Worm (Caenorhabditis elegans) whole organism, L4 larva: ENCODE data around the gene afmd-1.

ENCODE experiments used
- Y48G9A.11 ChIP-seq: fragments of 200-800 bp; sonication (Bioruptor generic); IDR thresholded peaks from 2 replicates; pipeline ENCODE4 v1.3.6; 2022; ENCODE audit warnings: missing genetic modification reagents, missing genetic modification characterization, missing compliant biosample characterization
- ZK337.2 ChIP-seq: fragments of 200-800 bp; sonication (Bioruptor generic); IDR thresholded peaks from 2 replicates; pipeline ENCODE4 v1.3.6; 2022; ENCODE audit warnings: missing genetic modification reagents, missing genetic modification characterization, missing compliant biosample characterization
- aha-1 ChIP-seq: fragments of 150-350 bp; peaks from one replicate; lab custom pipeline; 2014; ENCODE audit warnings: missing biosample characterization, missing genetic modification characterization
- attf-4 ChIP-seq: sonication (generic microtip); optimal IDR thresholded peaks from 3 replicates; lab custom pipeline; 2017; ENCODE audit warnings: missing biosample characterization, missing genetic modification characterization
- ceh-20 ChIP-seq: fragments of 200-800 bp; sonication (Bioruptor generic); IDR thresholded peaks from 2 replicates; pipeline ENCODE4 v1.3.6; 2022; ENCODE audit warnings: missing genetic modification reagents, missing genetic modification characterization, missing compliant biosample characterization
- dmd-9 ChIP-seq: fragments of 200-800 bp; sonication (Bioruptor generic); IDR thresholded peaks from 2 replicates; pipeline ENCODE4 v1.3.6; 2022; ENCODE audit warnings: missing genetic modification reagents, missing genetic modification characterization, missing compliant biosample characterization
- dve-1 ChIP-seq: sonication (generic microtip); optimal IDR thresholded peaks from 2 replicates; lab custom pipeline; 2017; ENCODE audit warnings: antibody characterized with exemption, mild to moderate bottlenecking, missing genetic modification characterization, missing compliant biosample characterization; ENCODE audit not compliant: insufficient read depth
- fos-1 ChIP-seq: fragments of 150-350 bp; optimal IDR thresholded peaks from 2 replicates; lab custom pipeline; 2014; ENCODE audit warnings: missing biosample characterization, missing genetic modification characterization
- mep-1 ChIP-seq: fragments of 150-350 bp; sonication (generic microtip); optimal IDR thresholded peaks from 3 replicates; lab custom pipeline; 2014; ENCODE audit warnings: missing biosample characterization, missing genetic modification characterization
- nhr-25 ChIP-seq: sonication (generic microtip); optimal IDR thresholded peaks from 2 replicates; lab custom pipeline; 2017; ENCODE audit warnings: missing genetic modification characterization, mild to moderate bottlenecking, missing compliant biosample characterization, antibody characterized with exemption, moderate library complexity, borderline replicate concordance; ENCODE audit not compliant: insufficient read depth
- nhr-42 ChIP-seq: fragments of 200-800 bp; sonication (Bioruptor generic); IDR thresholded peaks from 2 replicates; pipeline ENCODE4 v1.3.6; 2022; ENCODE audit warnings: missing genetic modification characterization, missing compliant biosample characterization
- nhr-48 ChIP-seq: sonication (generic microtip); optimal IDR thresholded peaks from 2 replicates; lab custom pipeline; 2016; ENCODE audit warnings: mild to moderate bottlenecking, missing genetic modification characterization, missing compliant biosample characterization
- zip-2 ChIP-seq: fragments of 150-350 bp; optimal IDR thresholded peaks from 2 replicates; lab custom pipeline; 2014; ENCODE audit warnings: missing biosample characterization, missing genetic modification characterization

Gene afmd-1

ce11 chrIV:7291957-7292356, 47.9 kb downstream of the afmd-1 start, which contains the start of gene F42C5.4:
TSS of gene F42C5.4 (minus strand) at chrIV:7292127.
- TF ChIP-seq aha-1 (tag; lab: Kevin White, UChicago) (peak; percentile 91), dmd-9 (no peak)

DNA sequence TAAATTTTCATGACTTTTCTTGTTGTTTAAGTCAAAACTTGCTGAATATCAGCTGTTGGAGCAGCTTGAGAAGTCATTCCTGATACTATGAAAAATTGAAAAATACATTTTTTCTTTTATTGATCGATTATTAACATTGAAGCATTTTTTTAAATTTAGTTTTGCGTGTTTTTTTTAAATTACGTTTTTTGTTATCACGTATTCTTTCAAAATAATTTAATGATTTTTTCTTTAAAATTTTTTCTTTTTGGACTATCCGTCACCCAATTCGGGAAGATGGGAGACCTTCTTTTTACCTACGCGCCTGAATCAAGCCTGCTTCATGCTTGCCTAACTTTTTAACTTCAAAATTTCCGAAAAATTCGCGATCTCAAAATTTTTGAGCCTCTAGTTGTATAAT, 50.1 kb downstream of the afmd-1 start, which contains the start of gene F42C5.5:
F42C5.5 (minus strand) TSS at position 101 of the 400 bp plus-strand sequence.
- TF ChIP-seq attf-4 (tag; lab: Kevin White, UChicago) (no peak), zip-2 (no peak), nhr-42 (no peak), nhr-48 (no peak), mep-1 (tag; lab: Kevin White, UChicago) (no peak), ZK337.2 (no peak), fos-1 (tag; lab: Kevin White, UChicago) (no peak), dve-1 (no peak), Y48G9A.11 (GFP tag; lab: Robert Waterston, UW) (no peak), ceh-20 (GFP tag; lab: Robert Waterston, UW) (no peak), nhr-25 (no peak)
